Fruit fly (Drosophila melanogaster): ENCODE data around the gene Eaf6.

Gene Eaf6

dm6 chr3L:5599592-5599991, 8.5 kb downstream of the Eaf6 start, which contains the start of gene CG10591:
Gene CG10591, minus strand, starts transcription at chr3L:5599692.
- no peak for TF ChIP-seq gcm (GFP tag; optimal IDR thresholded peaks at IDR 0.05)
- peak; percentile 81 for TF ChIP-seq Blimp-1 (GFP tag; optimal IDR thresholded peaks at IDR 0.05)
- no peak for TF ChIP-seq Hmr (GFP tag; optimal IDR thresholded peaks at IDR 0.05)
- no peak for TF ChIP-seq Sry-β (GFP tag; optimal IDR thresholded peaks at IDR 0.05)

- TF ChIP-seq CG11456 (GFP tag; IDR thresholded peaks at IDR 0.05), result 0 out of 3 replicates have a peak, but pooled peaks have one; percentile 44
- peak; percentile 87 for TF ChIP-seq Nf-YC (tag; optimal IDR thresholded peaks at IDR 0.05)
- peak; percentile 51 for TF ChIP-seq grn (GFP tag; optimal IDR thresholded peaks at IDR 0.05)
- peak; percentile 58 for TF ChIP-seq exex (tag; optimal IDR thresholded peaks at IDR 0.05)
- peak; percentile 77 for TF ChIP-seq cwo (GFP tag; optimal IDR thresholded peaks at IDR 0.05)
- no peak for TF ChIP-seq CG7357 (GFP tag; IDR thresholded peaks at IDR 0.05)
- TF ChIP-seq Abd-B (GFP tag; optimal IDR thresholded peaks at IDR 0.05), result no peak
- TF ChIP-seq Nf-YB (GFP tag; optimal IDR thresholded peaks at IDR 0.05), result peak; percentile 91
These were observed 13.1 kb downstream of the Eaf6 start, which contains the start of the genes Alp10 and Alp9 for dm6 chr3L:5594853-5595593. Gene Alp10, minus strand, starts transcription at chr3L:5595272. Gene Alp9, plus strand, starts transcription at chr3L:5595542.

- no peak for TF ChIP-seq CG18262 (tag; optimal IDR thresholded peaks at IDR 0.05)
- peak; percentile 95 for TF ChIP-seq exex (tag; optimal IDR thresholded peaks at IDR 0.05)
- TF ChIP-seq CG10366 (GFP tag; IDR thresholded peaks at IDR 0.05), result no peak
- TF ChIP-seq CG34422 (GFP tag; IDR thresholded peaks at IDR 0.05), result no peak
- no peak for TF ChIP-seq CG8388 (GFP tag; optimal IDR thresholded peaks at IDR 0.05)
- TF ChIP-seq cwo (GFP tag; optimal IDR thresholded peaks at IDR 0.05), result peak; percentile 95
- peak; percentile 16 for TF ChIP-seq CG34376 (GFP tag; optimal IDR thresholded peaks at IDR 0.05)
- TF ChIP-seq grn (GFP tag; optimal IDR thresholded peaks at IDR 0.05), result peak; percentile 56
- no peak for TF ChIP-seq CoRest (tag; optimal IDR thresholded peaks at IDR 0.05)
- TF ChIP-seq sens-2 (GFP tag; IDR thresholded peaks at IDR 0.05), result peak; percentile 59; the same call in 1 of the 2 replicates
These were observed 13.9 kb downstream of the Eaf6 start for dm6 chr3L:5594163-5594715.

- TF ChIP-seq CG17802 (tag; optimal IDR thresholded peaks at IDR 0.05), result no peak
- no peak for TF ChIP-seq CG4820 (GFP tag; optimal IDR thresholded peaks at IDR 0.05)
- TF ChIP-seq zen2 (GFP tag; IDR thresholded peaks at IDR 0.05; ENCODE audit: partially characterized antibody), result no peak
- no peak for TF ChIP-seq Hand (GFP tag; optimal IDR thresholded peaks at IDR 0.05)
- TF ChIP-seq Gsc (GFP tag; IDR thresholded peaks at IDR 0.05), result no peak
- no peak for TF ChIP-seq MESR4 (GFP tag; optimal IDR thresholded peaks at IDR 0.05)
- no peak for TF ChIP-seq p53 (GFP tag; optimal IDR thresholded peaks at IDR 0.05)
These were observed 15.7 kb downstream of the Eaf6 start, which contains the start of gene spo for dm6 chr3L:5592437-5592836. Gene spo, minus strand, starts transcription at chr3L:5592571.

- peak; percentile 59; the same call in 1 of the 2 replicates for TF ChIP-seq CG16779 (GFP tag; IDR thresholded peaks at IDR 0.05)
- TF ChIP-seq scrt (GFP tag; optimal IDR thresholded peaks at IDR 0.05), result no peak
- TF ChIP-seq CG3163 (GFP tag; optimal IDR thresholded peaks at IDR 0.05), result peak; percentile 49
- peak; percentile 80 to 87 for TF ChIP-seq chif (GFP tag; optimal IDR thresholded peaks at IDR 0.05)
- no peak for TF ChIP-seq nerfin-1 (tag; optimal IDR thresholded peaks at IDR 0.05)
- 0 out of 4 replicates have a peak, but pooled peaks have one; percentile 17 for TF ChIP-seq chinmo (GFP tag; IDR thresholded peaks at IDR 0.05; ENCODE audit: partially characterized antibody)
- TF ChIP-seq CG11247 (GFP tag; IDR thresholded peaks at IDR 0.05), result peak; percentile 93
- TF ChIP-seq jumu (GFP tag; optimal IDR thresholded peaks at IDR 0.05), result peak; percentile 88
- TF ChIP-seq cas (GFP tag; IDR thresholded peaks at IDR 0.05), result peak; percentile 90
- peak; percentile 94 for TF ChIP-seq CG11456 (GFP tag; IDR thresholded peaks at IDR 0.05)
- TF ChIP-seq CG4730 (GFP tag; IDR thresholded peaks at IDR 0.05), result peak; percentile 85
- TF ChIP-seq hth (optimal IDR thresholded peaks at IDR 0.05), result no peak
- peak; percentile 82 for TF ChIP-seq wor (GFP tag; IDR thresholded peaks at IDR 0.05)
- TF ChIP-seq Hr78 (GFP tag; optimal IDR thresholded peaks at IDR 0.05), result no peak
- TF ChIP-seq ken (GFP tag; IDR thresholded peaks at IDR 0.05), result peak; percentile 93
- TF ChIP-seq ind (GFP tag; optimal IDR thresholded peaks at IDR 0.05), result peak; percentile 92
- TF ChIP-seq C15 (GFP tag; IDR thresholded peaks at IDR 0.05), result peak; percentile 74; the same call in 2 of the 3 replicates
These were observed 24.8 kb downstream of the Eaf6 start for dm6 chr3L:5583295-5583707.
